Worm (Caenorhabditis elegans): ENCODE data around the gene F30H5.5.

F30H5.5 gene

DNA sequence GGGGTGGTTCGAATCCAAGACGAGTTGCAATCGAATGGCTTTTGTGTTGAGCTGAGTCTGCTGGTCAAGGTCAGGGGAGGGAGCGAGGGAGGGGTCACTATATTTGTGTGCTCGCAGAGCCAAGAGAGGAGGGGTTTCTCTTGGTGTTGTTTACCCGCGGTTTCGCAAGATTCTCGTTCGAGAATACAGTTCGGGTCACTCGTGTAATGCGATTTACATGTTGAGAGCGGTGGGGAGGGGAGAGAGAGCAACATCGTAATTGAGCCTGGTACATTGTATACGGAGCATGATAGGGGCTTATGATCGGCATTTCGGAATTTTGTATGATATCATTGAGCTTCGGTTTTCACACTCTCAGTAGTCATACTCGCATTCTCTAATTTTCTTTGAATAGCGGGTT lies 23.6 kb downstream of the F30H5.5 start, which contains the start of gene F30H5.3:
TSS of gene F30H5.3 (minus strand) at position 101 of the 400 bp plus-strand sequence.
- TF ChIP-seq sem-2 (GFP tag; optimal IDR thresholded peaks at IDR 0.05) (no peak), lin-32 (GFP tag; optimal IDR thresholded peaks at IDR 0.05) (no peak), pha-4 (tag; optimal IDR thresholded peaks at IDR 0.05) (peak; percentile 8)

ce11 chrIII:513360-513759 lies 24.8 kb downstream of the F30H5.5 start:
- TF ChIP-seq lsy-2 (tag; optimal IDR thresholded peaks at IDR 0.05) (no peak), flh-1 (GFP tag; optimal IDR thresholded peaks at IDR 0.05) (no peak), tbx-8 (GFP tag; optimal IDR thresholded peaks at IDR 0.05) (no peak), cnd-1 (tag; optimal IDR thresholded peaks at IDR 0.05) (no peak), mab-5 (tag; optimal IDR thresholded peaks at IDR 0.05) (no peak), sem-2 (GFP tag; optimal IDR thresholded peaks at IDR 0.05) (no peak)

- no peak for TF ChIP-seq mls-2 (tag; optimal IDR thresholded peaks at IDR 0.05)
- TF ChIP-seq ham-2 (GFP tag; optimal IDR thresholded peaks at IDR 0.05): no peak
- no peak for TF ChIP-seq blmp-1 (tag; optimal IDR thresholded peaks at IDR 0.05)
- TF ChIP-seq lin-13 (tag; optimal IDR thresholded peaks at IDR 0.05): no peak
- TF ChIP-seq ztf-11 (tag; optimal IDR thresholded peaks at IDR 0.05): no peak
- TF ChIP-seq mep-1 (tag; optimal IDR thresholded peaks at IDR 0.05): no peak
- TF ChIP-seq unc-120 (tag; optimal IDR thresholded peaks at IDR 0.05; ENCODE audit: poor library complexity, severe bottlenecking): no peak
- TF ChIP-seq zip-8 (tag; optimal IDR thresholded peaks at IDR 0.05): no peak
- TF ChIP-seq nhr-2 (tag; optimal IDR thresholded peaks at IDR 0.05): no peak
- no peak for TF ChIP-seq nhr-28 (tag; optimal IDR thresholded peaks at IDR 0.05)
- no peak for TF ChIP-seq lsy-2 (tag; optimal IDR thresholded peaks at IDR 0.05)
- TF ChIP-seq unc-62 (GFP tag; optimal IDR thresholded peaks at IDR 0.05): no peak
- no peak for TF ChIP-seq elt-1 (tag; optimal IDR thresholded peaks at IDR 0.05; ENCODE audit: borderline replicate concordance, insufficient read depth)
- TF ChIP-seq ceh-83 (GFP tag; optimal IDR thresholded peaks at IDR 0.05): no peak
Observed at ce11 chrIII:523944-524343, 35.4 kb downstream of the F30H5.5 start, which contains the start of gene T22F7.3. Gene T22F7.3, minus strand, starts transcription at chrIII:524044.

- TF ChIP-seq lsy-2 (tag; optimal IDR thresholded peaks at IDR 0.05) (no peak), ces-1 (GFP tag; optimal IDR thresholded peaks at IDR 0.05) (no peak)
Observed at ce11 chrIII:526824-527223, 38.3 kb downstream of the F30H5.5 start, which contains the start of gene T22F7.4. Gene T22F7.4, minus strand, starts transcription at chrIII:526924.

DNA sequence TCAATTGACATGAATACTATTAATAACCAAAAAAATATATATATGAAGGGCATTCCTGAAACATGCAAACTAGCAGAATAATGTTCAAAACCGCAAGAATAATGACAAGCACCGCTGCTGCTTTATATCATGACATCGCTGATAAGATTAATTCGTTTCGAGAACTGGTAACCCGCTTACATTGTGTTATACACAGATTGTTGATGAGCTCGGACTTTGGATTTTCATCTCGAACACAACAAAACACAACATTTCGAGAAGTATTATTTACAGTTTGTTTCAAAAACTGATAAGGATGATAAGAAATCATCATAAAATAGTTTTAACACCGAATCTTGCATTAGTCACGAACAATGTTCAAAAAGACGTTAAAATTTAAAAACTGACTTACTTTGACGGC lies 42.3 kb downstream of the F30H5.5 start:
- TF ChIP-seq snpc-4 (tag; optimal IDR thresholded peaks at IDR 0.05) (no peak), ham-2 (GFP tag; optimal IDR thresholded peaks at IDR 0.05) (no peak), sptf-1 (tag; optimal IDR thresholded peaks at IDR 0.05) (no peak), pha-4 (tag; optimal IDR thresholded peaks at IDR 0.05) (no peak), bed-3 (GFP tag; optimal IDR thresholded peaks at IDR 0.05) (no peak), hlh-1 (tag; optimal IDR thresholded peaks at IDR 0.05) (no peak), nhr-28 (tag; optimal IDR thresholded peaks at IDR 0.05) (no peak), ceh-43 (GFP tag; optimal IDR thresholded peaks at IDR 0.05) (no peak), nhr-2 (tag; optimal IDR thresholded peaks at IDR 0.05) (no peak), mep-1 (tag; optimal IDR thresholded peaks at IDR 0.05) (no peak), nhr-12 (tag; optimal IDR thresholded peaks at IDR 0.05) (no peak), mab-5 (tag; optimal IDR thresholded peaks at IDR 0.05) (no peak), unc-120 (tag; optimal IDR thresholded peaks at IDR 0.05; ENCODE audit: poor library complexity, severe bottlenecking) (no peak)

DNA sequence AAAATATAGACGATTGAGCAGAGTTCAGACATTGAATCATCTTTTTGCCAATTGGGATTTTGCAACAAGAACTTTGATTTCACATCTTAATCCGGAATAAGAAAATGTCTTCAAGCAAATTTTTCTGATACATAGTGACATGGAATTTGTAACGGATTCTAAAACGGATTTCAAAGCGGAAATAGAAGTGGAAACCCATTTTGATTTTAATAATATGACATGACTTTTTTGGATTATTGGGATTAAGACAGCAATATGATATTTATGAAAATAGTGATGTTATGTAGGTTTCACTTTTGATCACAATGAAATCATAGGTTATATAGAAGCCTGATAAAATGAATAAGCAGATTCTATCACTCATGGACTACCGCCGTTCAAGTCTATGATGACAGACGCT lies 43.6 kb downstream of the F30H5.5 start:
- TF ChIP-seq blmp-1 (tag; optimal IDR thresholded peaks at IDR 0.05): no peak
- TF ChIP-seq pha-4 (tag; optimal IDR thresholded peaks at IDR 0.05): no peak
- TF ChIP-seq elt-3 (tag; optimal IDR thresholded peaks at IDR 0.05): no peak
- no peak for TF ChIP-seq mls-2 (tag; optimal IDR thresholded peaks at IDR 0.05)
- TF ChIP-seq sptf-1 (tag; optimal IDR thresholded peaks at IDR 0.05): no peak
- no peak for TF ChIP-seq lin-32 (GFP tag; optimal IDR thresholded peaks at IDR 0.05)
- TF ChIP-seq ceh-39 (tag; optimal IDR thresholded peaks at IDR 0.05): no peak
- no peak for TF ChIP-seq unc-62 (GFP tag; optimal IDR thresholded peaks at IDR 0.05)
- no peak for TF ChIP-seq elt-1 (tag; optimal IDR thresholded peaks at IDR 0.05; ENCODE audit: borderline replicate concordance, insufficient read depth)
- TF ChIP-seq mab-5 (tag; optimal IDR thresholded peaks at IDR 0.05): no peak
- TF ChIP-seq M03D4.4 (tag; optimal IDR thresholded peaks at IDR 0.05): no peak
- no peak for TF ChIP-seq snpc-4 (tag; optimal IDR thresholded peaks at IDR 0.05)
- TF ChIP-seq ceh-83 (GFP tag; optimal IDR thresholded peaks at IDR 0.05): no peak
- TF ChIP-seq zip-8 (tag; optimal IDR thresholded peaks at IDR 0.05): no peak
